Fruit fly (Drosophila melanogaster) whole organism, prepupa: Measurements from ENCODE around the gene Snm1.

Experiments used
- Blimp-1 ChIP-seq: fragments of 200-800 bp; sonication (Bioruptor generic); optimal IDR thresholded peaks from 3 replicates; lab custom pipeline; 2017; ENCODE audit warnings: missing biosample characterization, missing genetic modification characterization, mild to moderate bottlenecking, moderate library complexity, missing genetic modification reagents
- CG11294 ChIP-seq: fragments of 200-800 bp; sonication (Bioruptor generic); IDR thresholded peaks from 2 replicates; pipeline ENCODE4 v1.3.6; 2022; ENCODE audit warnings: missing biosample characterization, missing genetic modification characterization
- CG15336 ChIP-seq: fragments of 200-800 bp; sonication (Bioruptor generic); IDR thresholded peaks from 2 replicates; pipeline ENCODE4 v1.3.6; 2022; ENCODE audit warnings: missing biosample characterization, missing genetic modification characterization
- CG3032 ChIP-seq: fragments of 200-800 bp; optimal IDR thresholded peaks from 2 replicates; lab custom pipeline; 2019; ENCODE audit warnings: missing biosample characterization, mild to moderate bottlenecking, missing genetic modification characterization, moderate library complexity
- CG31627 ChIP-seq: fragments of 200-800 bp; sonication (Bioruptor generic); optimal IDR thresholded peaks from 3 replicates; lab custom pipeline; 2016; ENCODE audit warnings: missing biosample characterization, missing genetic modification characterization
- CG32006 ChIP-seq: fragments of 200-800 bp; sonication (Bioruptor generic); optimal IDR thresholded peaks from 3 replicates; lab custom pipeline; 2017; ENCODE audit warnings: missing biosample characterization, mild to moderate bottlenecking, missing genetic modification characterization
- CG3919 ChIP-seq: fragments of 200-800 bp; sonication (Bioruptor generic); optimal IDR thresholded peaks from 3 replicates; lab custom pipeline; 2016; ENCODE audit warnings: missing biosample characterization, missing genetic modification characterization
- CG6276 ChIP-seq: fragments of 200-800 bp; sonication (Bioruptor generic); optimal IDR thresholded peaks from 2 replicates; lab custom pipeline; 2017; ENCODE audit warnings: missing biosample characterization, mild to moderate bottlenecking, missing genetic modification characterization
- CG6792 ChIP-seq: fragments of 200-800 bp; sonication (Bioruptor generic); optimal IDR thresholded peaks from 3 replicates; lab custom pipeline; 2016; ENCODE audit warnings: missing biosample characterization, missing genetic modification characterization
- CG6808 ChIP-seq: fragments of 200-800 bp; sonication (Bioruptor generic); optimal IDR thresholded peaks from 3 replicates; lab custom pipeline; 2017; ENCODE audit warnings: missing biosample characterization, missing genetic modification characterization, mild to moderate bottlenecking, moderate library complexity, missing genetic modification reagents
- CG6854 ChIP-seq: fragments of 200-800 bp; sonication (Bioruptor generic); optimal IDR thresholded peaks from 2 replicates; lab custom pipeline; 2017; ENCODE audit warnings: missing biosample characterization, mild to moderate bottlenecking, missing genetic modification characterization
- CG8119 ChIP-seq: fragments of 200-800 bp; sonication (Bioruptor generic); IDR thresholded peaks from 3 replicates; pipeline ENCODE4 v1.3.6; 2022; ENCODE audit warnings: missing biosample characterization, missing genetic modification characterization
- Eip78C ChIP-seq: fragments of 200-800 bp; sonication (Bioruptor generic); peaks from one replicate; lab custom pipeline; 2016; ENCODE audit warnings: missing biosample characterization, missing genetic modification characterization
- Eip93F ChIP-seq: fragments of 200-800 bp; sonication (Bioruptor generic); optimal IDR thresholded peaks from 2 replicates; lab custom pipeline; 2016; ENCODE audit warnings: missing biosample characterization, mild to moderate bottlenecking, missing genetic modification characterization
- Ets21C ChIP-seq: fragments of 200-800 bp; sonication (Bioruptor generic); optimal IDR thresholded peaks from 3 replicates; lab custom pipeline; 2016; ENCODE audit warnings: missing biosample characterization, missing genetic modification characterization
- Ets96B ChIP-seq: fragments of 200-800 bp; optimal IDR thresholded peaks from 2 replicates; lab custom pipeline; 2019; ENCODE audit warnings: missing biosample characterization, mild to moderate bottlenecking, missing genetic modification characterization, moderate library complexity
- Hr38 ChIP-seq: sonication (Bioruptor generic); optimal IDR thresholded peaks from 2 replicates; lab custom pipeline; 2016; ENCODE audit warnings: missing biosample characterization, missing genetic modification characterization
- Hr39 ChIP-seq: fragments of 200-800 bp; sonication (Bioruptor generic); optimal IDR thresholded peaks from 2 replicates; lab custom pipeline; 2016; ENCODE audit warnings: missing biosample characterization, missing genetic modification characterization
- Hr4 ChIP-seq: fragments of 200-800 bp; sonication (Bioruptor generic); optimal IDR thresholded peaks from 3 replicates; lab custom pipeline; 2016; ENCODE audit warnings: missing biosample characterization, missing genetic modification characterization
- Lpt ChIP-seq: fragments of 200-800 bp; sonication (Bioruptor generic); optimal IDR thresholded peaks from 3 replicates; lab custom pipeline; 2016; ENCODE audit warnings: missing biosample characterization, missing genetic modification characterization
- Sox102F ChIP-seq: fragments of 200-800 bp; sonication (Bioruptor generic); optimal IDR thresholded peaks from 2 replicates; lab custom pipeline; 2016; ENCODE audit warnings: missing biosample characterization, mild to moderate bottlenecking, missing genetic modification characterization
- Sox14 ChIP-seq: fragments of 200-800 bp; sonication (Bioruptor generic); optimal IDR thresholded peaks from 3 replicates; lab custom pipeline; 2016; ENCODE audit warnings: missing biosample characterization, missing genetic modification characterization
- Sox15 ChIP-seq: fragments of 200-800 bp; sonication (Bioruptor generic); optimal IDR thresholded peaks from 3 replicates; lab custom pipeline; 2016; ENCODE audit warnings: missing biosample characterization, missing genetic modification characterization
- acj6 ChIP-seq: fragments of 200-800 bp; sonication (Bioruptor generic); optimal IDR thresholded peaks from 3 replicates; lab custom pipeline; 2016; ENCODE audit warnings: missing biosample characterization, missing genetic modification characterization
- cyc ChIP-seq: fragments of 200-800 bp; sonication (Bioruptor generic); optimal IDR thresholded peaks from 3 replicates; lab custom pipeline; 2016; ENCODE audit warnings: missing biosample characterization, missing genetic modification characterization
- dsx ChIP-seq: fragments of 200-800 bp; optimal IDR thresholded peaks from 3 replicates; lab custom pipeline; 2019; ENCODE audit warnings: missing biosample characterization, mild to moderate bottlenecking, missing genetic modification characterization, moderate library complexity; ENCODE audit not compliant: poor library complexity, severe bottlenecking
- eg ChIP-seq: fragments of 200-800 bp; sonication (Bioruptor generic); IDR thresholded peaks from 3 replicates; pipeline ENCODE4 v1.3.6; 2022; ENCODE audit warnings: missing biosample characterization, missing genetic modification characterization
- esn ChIP-seq: fragments of 200-800 bp; sonication (Bioruptor generic); optimal IDR thresholded peaks from 2 replicates; lab custom pipeline; 2016; ENCODE audit warnings: missing biosample characterization, mild to moderate bottlenecking, missing genetic modification characterization, moderate library complexity
- lz ChIP-seq: fragments of 200-800 bp; sonication (Bioruptor generic); optimal IDR thresholded peaks from 3 replicates; lab custom pipeline; 2016; ENCODE audit warnings: missing biosample characterization, missing genetic modification characterization
- pdm3 ChIP-seq: fragments of 200-800 bp; sonication (Bioruptor generic); optimal IDR thresholded peaks from 3 replicates; lab custom pipeline; 2016; ENCODE audit warnings: missing biosample characterization, missing genetic modification characterization
- salr ChIP-seq, 2 experiments: fragments of 200-800 bp; sonication (Bioruptor generic); optimal IDR thresholded peaks; 3 replicates each; lab custom pipeline; 2016 to 2018; ENCODE audit warnings: missing biosample characterization in 2 of 2, missing genetic modification characterization in 2 of 2, mild to moderate bottlenecking in 1 of 2
- spab ChIP-seq: fragments of 200-800 bp; sonication (Bioruptor generic); optimal IDR thresholded peaks from 2 replicates; lab custom pipeline; 2017; ENCODE audit warnings: missing biosample characterization, mild to moderate bottlenecking, missing genetic modification characterization, missing genetic modification reagents
- ss ChIP-seq, 2 experiments: fragments of 200-800 bp; sonication (Bioruptor generic); optimal IDR thresholded peaks; 2 replicates in 1 of 2; 3 replicates in 1 of 2; lab custom pipeline; 2017 to 2018; ENCODE audit warnings: mild to moderate bottlenecking in 2 of 2, missing biosample characterization in 2 of 2, missing genetic modification characterization in 2 of 2, moderate library complexity in 1 of 2
- svp ChIP-seq: fragments of 200-800 bp; sonication (Bioruptor generic); peaks from one replicate; lab custom pipeline; 2016; ENCODE audit warnings: missing biosample characterization, missing genetic modification characterization
- topi ChIP-seq: fragments of 200-800 bp; sonication (Bioruptor generic); optimal IDR thresholded peaks from 3 replicates; lab custom pipeline; 2016; ENCODE audit warnings: missing biosample characterization, missing genetic modification characterization

The Snm1 gene

dm6 chr3R:5524804-5525203 lies 30.1 kb upstream of the Snm1 start:
- TF ChIP-seq dsx (no peak), CG6854 (no peak), CG15336 (GFP tag; lab: Robert Waterston, UW) (no peak), svp (GFP tag; lab: Kevin White, UChicago) (no peak), ss (GFP tag; optimal IDR thresholded peaks at IDR 0.05; lab: Kevin White, UChicago) (no peak), Eip78C (GFP tag; lab: Kevin White, UChicago) (no peak)

- no peak for TF ChIP-seq spab (GFP tag; lab: Kevin White, UChicago)
- TF ChIP-seq Hr38 (GFP tag; lab: Kevin White, UChicago), result no peak
- TF ChIP-seq Eip93F (GFP tag; lab: Kevin White, UChicago), result no peak
- TF ChIP-seq pdm3, result no peak
- no peak for TF ChIP-seq salr (GFP tag; optimal IDR thresholded peaks at IDR 0.05; lab: Kevin White, UChicago)
- TF ChIP-seq CG3032 (tag; lab: Kevin White, UChicago), result no peak
- TF ChIP-seq Hr39 (GFP tag; lab: Kevin White, UChicago), result no peak
- TF ChIP-seq Eip78C (GFP tag; lab: Kevin White, UChicago), result no peak
These were observed 27.3 kb upstream of the Snm1 start for dm6 chr3R:5527563-5527962.

- TF ChIP-seq CG15336 (GFP tag; lab: Robert Waterston, UW), result peak; percentile 25; the same call in 1 of the 2 replicates
- peak; percentile 43 for TF ChIP-seq CG31627 (GFP tag; lab: Kevin White, UChicago)
- peak; percentile 32 for TF ChIP-seq Ets21C (GFP tag; lab: Kevin White, UChicago)
- peak; percentile 58 for TF ChIP-seq cyc (GFP tag; lab: Kevin White, UChicago)
- TF ChIP-seq CG6276 (GFP tag; lab: Kevin White, UChicago), result no peak
- peak; percentile 54 for TF ChIP-seq esn (GFP tag; lab: Kevin White, UChicago)
- no peak for TF ChIP-seq CG6808 (GFP tag; lab: Kevin White, UChicago)
- peak; percentile 48 for TF ChIP-seq CG3032 (tag; lab: Kevin White, UChicago)
- peak; percentile 47 for TF ChIP-seq Sox14 (GFP tag; lab: Kevin White, UChicago)
- peak; percentile 18 for TF ChIP-seq CG6792 (GFP tag; lab: Kevin White, UChicago)
- TF ChIP-seq CG11294, result 0 out of 2 replicates have a peak, but pooled peaks have one; percentile 7
- TF ChIP-seq lz (GFP tag; lab: Kevin White, UChicago), result peak; percentile 43
- no peak; the same call in 2 of the 3 replicates for TF ChIP-seq eg
These were observed 7.4 kb upstream of the Snm1 start, which contains the start of gene CG2519 for dm6 chr3R:5547464-5547943. Gene CG2519, minus strand, starts transcription at chr3R:5547775.

dm6 chr3R:5550452-5550851 lies 4.4 kb upstream of the Snm1 start:
- no peak for TF ChIP-seq Ets96B (tag; lab: Kevin White, UChicago)
- TF ChIP-seq Lpt (GFP tag; lab: Kevin White, UChicago), result no peak
- TF ChIP-seq esn (GFP tag; lab: Kevin White, UChicago), result no peak

dm6 chr3R:5551068-5551467 lies 3.8 kb upstream of the Snm1 start, which contains the start of gene mia:
Gene mia, minus strand, starts transcription at chr3R:5551168.
- TF ChIP-seq CG6854 (no peak), esn (GFP tag; lab: Kevin White, UChicago) (no peak), acj6 (GFP tag; lab: Kevin White, UChicago) (no peak), Hr39 (GFP tag; lab: Kevin White, UChicago) (no peak), Hr4 (GFP tag; lab: Kevin White, UChicago) (no peak), Lpt (GFP tag; lab: Kevin White, UChicago) (no peak), Sox15 (GFP tag; lab: Kevin White, UChicago) (no peak), CG3919 (no peak), Ets96B (tag; lab: Kevin White, UChicago) (no peak), CG32006 (GFP tag; lab: Kevin White, UChicago) (no peak), CG6808 (GFP tag; lab: Kevin White, UChicago) (no peak), Blimp-1 (GFP tag; lab: Kevin White, UChicago) (no peak), CG6792 (GFP tag; lab: Kevin White, UChicago) (no peak), Sox102F (GFP tag; lab: Kevin White, UChicago) (no peak), topi (no peak), CG15336 (GFP tag; lab: Robert Waterston, UW) (no peak), cyc (GFP tag; lab: Kevin White, UChicago) (no peak), CG8119 (GFP tag; lab: Robert Waterston, UW) (no peak)
